Worm (Caenorhabditis elegans) whole organism, L2 larva: ENCODE results near the gene nuaf-3.

Experiments
- C34F6.9 ChIP-seq: fragments of 150-350 bp; optimal IDR thresholded peaks from 2 replicates; lab custom pipeline; 2014; ENCODE audit warnings: missing biosample characterization, missing genetic modification characterization
- R02D3.7 ChIP-seq: fragments of 150-350 bp; optimal IDR thresholded peaks from 2 replicates; lab custom pipeline; 2014; ENCODE audit warnings: missing biosample characterization, missing genetic modification characterization
- Y55F3AM.14 ChIP-seq: fragments of 200-800 bp; sonication (Bioruptor generic); optimal IDR thresholded peaks from 2 replicates; lab custom pipeline; 2018; ENCODE audit warnings: mild to moderate bottlenecking, missing genetic modification characterization, missing compliant biosample characterization
- alr-1 ChIP-seq: fragments of 150-350 bp; optimal IDR thresholded peaks from 2 replicates; lab custom pipeline; 2014; ENCODE audit warnings: missing biosample characterization, missing genetic modification characterization
- aly-2 ChIP-seq: fragments of 150-350 bp; optimal IDR thresholded peaks from 2 replicates; lab custom pipeline; 2014; ENCODE audit warnings: missing biosample characterization, missing genetic modification characterization
- ama-1 ChIP-seq: fragments of 150-350 bp; optimal IDR thresholded peaks from 2 replicates; lab custom pipeline; 2018; ENCODE audit warnings: inconsistent platforms
- ceh-16 ChIP-seq: fragments of 150-350 bp; optimal IDR thresholded peaks from 2 replicates; lab custom pipeline; 2014; ENCODE audit warnings: missing biosample characterization, missing genetic modification characterization
- ceh-82 ChIP-seq: fragments of 150-350 bp; optimal IDR thresholded peaks from 2 replicates; lab custom pipeline; 2014; ENCODE audit warnings: missing biosample characterization, missing genetic modification characterization
- crh-2 ChIP-seq: sonication (generic microtip); optimal IDR thresholded peaks from 2 replicates; lab custom pipeline; 2017; ENCODE audit warnings: missing biosample characterization, missing genetic modification characterization
- egl-27 ChIP-seq: sonication (generic microtip); optimal IDR thresholded peaks from 3 replicates; lab custom pipeline; 2017; ENCODE audit warnings: missing biosample characterization, missing genetic modification reagents, missing genetic modification characterization
- elt-1 ChIP-seq: fragments of 150-350 bp; optimal IDR thresholded peaks from 2 replicates; lab custom pipeline; 2014; ENCODE audit warnings: missing biosample characterization, missing genetic modification characterization
- elt-3 ChIP-seq: sonication (generic microtip); optimal IDR thresholded peaks from 2 replicates; lab custom pipeline; 2017; ENCODE audit warnings: missing biosample characterization, missing genetic modification characterization
- fos-1 ChIP-seq: fragments of 150-350 bp; optimal IDR thresholded peaks from 2 replicates; lab custom pipeline; 2014; ENCODE audit warnings: missing biosample characterization, missing genetic modification characterization
- gmeb-1 ChIP-seq: fragments of 150-350 bp; optimal IDR thresholded peaks from 2 replicates; lab custom pipeline; 2014; ENCODE audit warnings: missing biosample characterization, missing genetic modification characterization
- lin-13 ChIP-seq: fragments of 150-350 bp; optimal IDR thresholded peaks from 2 replicates; lab custom pipeline; 2014; ENCODE audit warnings: missing biosample characterization, missing genetic modification reagents, missing genetic modification characterization
- lin-39 ChIP-seq: fragments of 150-350 bp; optimal IDR thresholded peaks from 2 replicates; lab custom pipeline; 2014; ENCODE audit warnings: missing biosample characterization, missing genetic modification reagents, missing genetic modification characterization
- mab-5 ChIP-seq: fragments of 150-350 bp; optimal IDR thresholded peaks from 2 replicates; lab custom pipeline; 2014; ENCODE audit warnings: missing biosample characterization, missing genetic modification characterization
- mdl-1 ChIP-seq, 2 experiments: fragments of 150-350 bp in 1 of 2; sonication (generic microtip) in 1 of 2; optimal IDR thresholded peaks; 2 replicates each; lab custom pipeline; 2017; ENCODE audit warnings: missing biosample characterization in 2 of 2, missing genetic modification characterization in 2 of 2
- nhr-11 ChIP-seq: fragments of 150-350 bp; optimal IDR thresholded peaks from 2 replicates; lab custom pipeline; 2014; ENCODE audit warnings: missing biosample characterization, missing genetic modification characterization
- nhr-12 ChIP-seq: fragments of 150-350 bp; optimal IDR thresholded peaks from 2 replicates; lab custom pipeline; 2014; ENCODE audit warnings: missing biosample characterization, missing genetic modification characterization
- nhr-129 ChIP-seq: fragments of 150-350 bp; optimal IDR thresholded peaks from 2 replicates; lab custom pipeline; 2014; ENCODE audit warnings: missing biosample characterization, missing genetic modification characterization
- nhr-21 ChIP-seq: fragments of 150-350 bp; optimal IDR thresholded peaks from 2 replicates; lab custom pipeline; 2014; ENCODE audit warnings: missing biosample characterization, missing genetic modification characterization
- nhr-237 ChIP-seq: fragments of 150-350 bp; optimal IDR thresholded peaks from 2 replicates; lab custom pipeline; 2014; ENCODE audit warnings: missing biosample characterization, missing genetic modification characterization
- nhr-25 ChIP-seq: fragments of 150-350 bp; sonication (generic microtip); optimal IDR thresholded peaks from 3 replicates; lab custom pipeline; 2014; ENCODE audit warnings: missing biosample characterization, missing genetic modification characterization
- nhr-6 ChIP-seq: fragments of 150-350 bp; optimal IDR thresholded peaks from 2 replicates; lab custom pipeline; 2014; ENCODE audit warnings: missing biosample characterization, missing genetic modification characterization
- sem-4 ChIP-seq: fragments of 150-350 bp; optimal IDR thresholded peaks from 2 replicates; lab custom pipeline; 2014; ENCODE audit warnings: missing biosample characterization, missing genetic modification reagents, missing genetic modification characterization
- skn-1 ChIP-seq: sonication (generic microtip); optimal IDR thresholded peaks from 2 replicates; lab custom pipeline; 2017; ENCODE audit warnings: missing biosample characterization, missing genetic modification characterization
- sma-3 ChIP-seq: sonication (generic microtip); optimal IDR thresholded peaks from 2 replicates; lab custom pipeline; 2016; ENCODE audit warnings: missing genetic modification reagents, missing genetic modification characterization, missing compliant biosample characterization
- sma-9 ChIP-seq, 2 experiments: fragments of 150-350 bp in 1 of 2; sonication (generic microtip) in 1 of 2; optimal IDR thresholded peaks; 2 replicates each; lab custom pipeline; 2014 to 2016; ENCODE audit warnings: missing genetic modification characterization in 2 of 2, mild to moderate bottlenecking in 1 of 2, missing biosample characterization in 1 of 2, missing compliant biosample characterization in 1 of 2, missing genetic modification reagents in 1 of 2, moderate library complexity in 1 of 2
- snpc-4 ChIP-seq: fragments of 150-350 bp; optimal IDR thresholded peaks from 2 replicates; lab custom pipeline; 2014; ENCODE audit warnings: missing biosample characterization, missing genetic modification characterization
- unc-39 ChIP-seq: fragments of 150-350 bp; optimal IDR thresholded peaks from 2 replicates; lab custom pipeline; 2014; ENCODE audit warnings: missing biosample characterization, missing genetic modification characterization
- unc-55 ChIP-seq: fragments of 150-350 bp; sonication (generic microtip); optimal IDR thresholded peaks from 3 replicates; lab custom pipeline; 2014; ENCODE audit warnings: missing biosample characterization, missing genetic modification reagents, missing genetic modification characterization
- zag-1 ChIP-seq: fragments of 150-350 bp; optimal IDR thresholded peaks from 2 replicates; lab custom pipeline; 2014; ENCODE audit warnings: missing biosample characterization, missing genetic modification characterization
- ztf-11 ChIP-seq: sonication (generic microtip); optimal IDR thresholded peaks from 2 replicates; lab custom pipeline; 2017; ENCODE audit warnings: missing biosample characterization, missing genetic modification characterization

The nuaf-3 gene

ce11 chrIV:11162451-11162850, 21.6 kb upstream of the nuaf-3 start, which contains the start of gene fbxb-9:
fbxb-9 (minus strand) TSS chrIV:11162551.
- TF ChIP-seq nhr-21 (tag; lab: Kevin White, UChicago) (no peak), lin-13 (GFP tag; lab: Kevin White, UChicago) (no peak), ceh-16 (tag; lab: Kevin White, UChicago) (no peak), unc-55 (no peak), unc-39 (tag; lab: Kevin White, UChicago) (no peak), sem-4 (tag; lab: Kevin White, UChicago) (no peak), sma-9 (GFP tag; optimal IDR thresholded peaks at IDR 0.05; lab: Kevin White, UChicago) (no peak), sma-9 (tag; optimal IDR thresholded peaks at IDR 0.05; lab: Kevin White, UChicago) (no peak), nhr-129 (tag; lab: Kevin White, UChicago) (no peak), snpc-4 (tag; lab: Kevin White, UChicago) (no peak), nhr-12 (no peak), elt-3 (no peak), ztf-11 (tag; lab: Kevin White, UChicago) (no peak), lin-39 (no peak), egl-27 (tag; lab: Kevin White, UChicago) (no peak), nhr-237 (tag; lab: Kevin White, UChicago) (no peak)

- TF ChIP-seq mab-5 (tag; lab: Kevin White, UChicago) = no peak
- TF ChIP-seq alr-1 = no peak
- TF ChIP-seq snpc-4 (tag; lab: Kevin White, UChicago) = no peak
- no peak for TF ChIP-seq gmeb-1 (tag; lab: Kevin White, UChicago)
- TF ChIP-seq ztf-11 (tag; lab: Kevin White, UChicago) = no peak
- TF ChIP-seq C34F6.9 = no peak
- TF ChIP-seq ceh-82 (tag; lab: Kevin White, UChicago) = no peak
- no peak for TF ChIP-seq crh-2 (tag; lab: Kevin White, UChicago)
- no peak for TF ChIP-seq egl-27 (tag; lab: Kevin White, UChicago)
Measured at ce11 chrIV:11164831-11165230, 19.3 kb upstream of the nuaf-3 start, which contains the start of gene C08F8.6. C08F8.6 (minus strand) TSS chrIV:11164931.

ce11 chrIV:11169652-11170051, 14.4 kb upstream of the nuaf-3 start, which contains the start of gene nhr-67:
nhr-67 (plus strand) TSS chrIV:11169748.
- TF ChIP-seq sem-4 (tag; lab: Kevin White, UChicago) (no peak), R02D3.7 (tag; lab: Kevin White, UChicago) (no peak), nhr-237 (tag; lab: Kevin White, UChicago) (no peak), nhr-25 (tag; lab: Kevin White, UChicago) (no peak), gmeb-1 (tag; lab: Kevin White, UChicago) (no peak), lin-39 (no peak), nhr-11 (tag; lab: Kevin White, UChicago) (no peak), ceh-16 (tag; lab: Kevin White, UChicago) (no peak), mab-5 (tag; lab: Kevin White, UChicago) (no peak), ceh-82 (tag; lab: Kevin White, UChicago) (no peak), crh-2 (tag; lab: Kevin White, UChicago) (no peak), skn-1 (no peak)

ce11 chrIV:11174772-11175171, 9.3 kb upstream of the nuaf-3 start:
- TF ChIP-seq ama-1 (lab: Kevin White, UChicago) = no peak
- TF ChIP-seq sma-3 = peak; percentile 29
- TF ChIP-seq fos-1 (tag; lab: Kevin White, UChicago) = peak; percentile 1

- no peak for TF ChIP-seq R02D3.7 (tag; lab: Kevin White, UChicago)
- TF ChIP-seq nhr-6 (tag; lab: Kevin White, UChicago) = no peak
- no peak for TF ChIP-seq nhr-12
- TF ChIP-seq nhr-11 (tag; lab: Kevin White, UChicago) = no peak
- TF ChIP-seq sma-9 (GFP tag; optimal IDR thresholded peaks at IDR 0.05; lab: Kevin White, UChicago) = no peak
- no peak for TF ChIP-seq sma-9 (tag; optimal IDR thresholded peaks at IDR 0.05; lab: Kevin White, UChicago)
- TF ChIP-seq crh-2 (tag; lab: Kevin White, UChicago) = no peak
Measured at ce11 chrIV:11176967-11177366, 7.1 kb upstream of the nuaf-3 start, which contains the start of gene rap-3. rap-3 (plus strand) TSS chrIV:11177267.

ce11 chrIV:11178495-11178894, 5.6 kb upstream of the nuaf-3 start, which contains the start of gene C08F8.9:
C08F8.9 (minus strand) TSS chrIV:11178595.
- TF ChIP-seq lin-39 = no peak
- no peak for TF ChIP-seq elt-1 (tag; lab: Kevin White, UChicago)
- TF ChIP-seq sma-9 (GFP tag; optimal IDR thresholded peaks at IDR 0.05; lab: Kevin White, UChicago) = no peak
- no peak for TF ChIP-seq sma-9 (tag; optimal IDR thresholded peaks at IDR 0.05; lab: Kevin White, UChicago)
- TF ChIP-seq aly-2 (tag; lab: Kevin White, UChicago) = no peak
- TF ChIP-seq Y55F3AM.14 (GFP tag; lab: Kevin White, UChicago) = no peak
- no peak for TF ChIP-seq nhr-25 (tag; lab: Kevin White, UChicago)
- no peak for TF ChIP-seq alr-1
- TF ChIP-seq egl-27 (tag; lab: Kevin White, UChicago) = no peak
- TF ChIP-seq mdl-1 (tag; optimal IDR thresholded peaks at IDR 0.05; lab: Kevin White, UChicago) = no peak
- no peak for TF ChIP-seq zag-1
- no peak for TF ChIP-seq nhr-21 (tag; lab: Kevin White, UChicago)
- no peak for TF ChIP-seq ceh-82 (tag; lab: Kevin White, UChicago)
- TF ChIP-seq fos-1 (tag; lab: Kevin White, UChicago) = no peak
- TF ChIP-seq nhr-6 (tag; lab: Kevin White, UChicago) = no peak
- no peak for TF ChIP-seq nhr-12
